Worm (Caenorhabditis elegans) whole organism, young adult: Measurements from ENCODE around the gene ctsa-1.1.

ENCODE experiments used
- C06A6.2 ChIP-seq: fragments of 200-800 bp; sonication (Bioruptor generic); conservative IDR thresholded peaks from 2 replicates; pipeline ENCODE4 v1.3.6; 2022; ENCODE audit warnings: missing genetic modification characterization, missing compliant biosample characterization
- D2030.7 ChIP-seq: fragments of 200-800 bp; sonication (Bioruptor generic); IDR thresholded peaks from 2 replicates; pipeline ENCODE4 v1.3.6; 2022; ENCODE audit warnings: missing genetic modification reagents, missing genetic modification characterization, missing compliant biosample characterization
- F10E7.11 ChIP-seq: sonication (generic microtip); optimal IDR thresholded peaks from 2 replicates; lab custom pipeline; 2017; ENCODE audit warnings: mild to moderate bottlenecking, missing genetic modification characterization, moderate library complexity, missing compliant biosample characterization
- F22D6.2 ChIP-seq: sonication (generic microtip); optimal IDR thresholded peaks from 2 replicates; lab custom pipeline; 2016; ENCODE audit warnings: mild to moderate bottlenecking, missing genetic modification characterization, missing compliant biosample characterization
- F23B12.7 ChIP-seq: sonication (generic microtip); optimal IDR thresholded peaks from 2 replicates; lab custom pipeline; 2017; ENCODE audit warnings: missing genetic modification characterization, mild to moderate bottlenecking, missing compliant biosample characterization, antibody characterized with exemption, moderate library complexity; ENCODE audit not compliant: insufficient read depth
- F37B4.10 ChIP-seq: fragments of 200-800 bp; sonication (Bioruptor generic); IDR thresholded peaks from 2 replicates; pipeline ENCODE4 v1.3.6; 2022; ENCODE audit warnings: missing genetic modification characterization, missing compliant biosample characterization
- F39B2.1 ChIP-seq: fragments of 200-800 bp; sonication (Bioruptor generic); IDR thresholded peaks from 2 replicates; pipeline ENCODE4 v1.3.6; 2022; ENCODE audit warnings: missing genetic modification reagents, missing genetic modification characterization, missing compliant biosample characterization
- F57A8.1 ChIP-seq: fragments of 200-800 bp; sonication (Bioruptor generic); optimal IDR thresholded peaks from 2 replicates; lab custom pipeline; 2018; ENCODE audit warnings: mild to moderate bottlenecking, missing genetic modification characterization, moderate library complexity, missing compliant biosample characterization
- F57C9.4 ChIP-seq: sonication (generic microtip); optimal IDR thresholded peaks from 2 replicates; lab custom pipeline; 2017; ENCODE audit warnings: mild to moderate bottlenecking, missing genetic modification characterization, missing compliant biosample characterization
- K12H6.12 ChIP-seq: fragments of 200-800 bp; sonication (Bioruptor generic); optimal IDR thresholded peaks from 2 replicates; lab custom pipeline; 2018; ENCODE audit warnings: mild to moderate bottlenecking, missing genetic modification characterization, missing compliant biosample characterization
- T07F8.4 ChIP-seq: sonication (generic microtip); optimal IDR thresholded peaks from 2 replicates; lab custom pipeline; 2016; ENCODE audit warnings: mild to moderate bottlenecking, missing genetic modification characterization, moderate library complexity, missing compliant biosample characterization
- Y53G8AR.9 ChIP-seq: fragments of 200-800 bp; sonication (Bioruptor generic); conservative IDR thresholded peaks from 2 replicates; pipeline ENCODE4 v1.3.6; 2022; ENCODE audit warnings: missing genetic modification reagents, missing genetic modification characterization, missing compliant biosample characterization
- Y56A3A.18 ChIP-seq: fragments of 200-800 bp; sonication (Bioruptor generic); IDR thresholded peaks from 2 replicates; pipeline ENCODE4 v1.3.6; 2022; ENCODE audit warnings: missing genetic modification reagents, missing genetic modification characterization, missing compliant biosample characterization
- Y95B8A.8 ChIP-seq: fragments of 200-800 bp; sonication (Bioruptor generic); IDR thresholded peaks from 2 replicates; pipeline ENCODE4 v1.3.6; 2022; ENCODE audit warnings: missing genetic modification reagents, missing genetic modification characterization, missing compliant biosample characterization
- ZK185.1 ChIP-seq: sonication (generic microtip); optimal IDR thresholded peaks from 2 replicates; lab custom pipeline; 2016; ENCODE audit warnings: mild to moderate bottlenecking, missing genetic modification characterization, missing compliant biosample characterization; ENCODE audit not compliant: poor library complexity, severe bottlenecking
- akir-1 ChIP-seq: fragments of 200-800 bp; sonication (Bioruptor generic); optimal IDR thresholded peaks from 2 replicates; lab custom pipeline; 2018; ENCODE audit warnings: mild to moderate bottlenecking, missing genetic modification characterization, moderate library complexity, missing compliant biosample characterization
- ama-1 ChIP-seq, 3 experiments: fragments of 150-350 bp in 1 of 3; sonication (generic microtip) in 2 of 3; optimal IDR thresholded peaks; 2 replicates each; lab custom pipeline; 2014 to 2018; ENCODE audit warnings: missing biosample characterization in 2 of 3, missing genetic modification characterization in 2 of 3, missing genetic modification reagents in 2 of 3
- attf-3 ChIP-seq: fragments of 200-800 bp; sonication (Bioruptor generic); conservative IDR thresholded peaks from 2 replicates; pipeline ENCODE4 v1.3.6; 2022; ENCODE audit warnings: missing genetic modification reagents, missing genetic modification characterization, missing compliant biosample characterization
- cebp-1 ChIP-seq, 2 experiments: fragments of 200-800 bp in 1 of 2; sonication (Bioruptor generic) in 1 of 2; sonication (generic microtip) in 1 of 2; IDR thresholded peaks in 1 of 2; optimal IDR thresholded peaks in 1 of 2; 2 replicates each; pipeline versions ENCODE4 v1.3.6 to Lab custom; 2017 to 2022; ENCODE audit warnings: missing compliant biosample characterization in 2 of 2, missing genetic modification characterization in 2 of 2, mild to moderate bottlenecking in 1 of 2, missing genetic modification reagents in 1 of 2, moderate library complexity in 1 of 2
- ceh-27 ChIP-seq: fragments of 200-800 bp; sonication (Bioruptor generic); optimal IDR thresholded peaks from 2 replicates; lab custom pipeline; 2018; ENCODE audit warnings: mild to moderate bottlenecking, missing genetic modification characterization, moderate library complexity, missing compliant biosample characterization
- efl-1 ChIP-seq: fragments of 150-350 bp; optimal IDR thresholded peaks from 2 replicates; lab custom pipeline; 2014; ENCODE audit warnings: missing biosample characterization, missing genetic modification reagents, missing genetic modification characterization
- egrh-3 ChIP-seq: fragments of 200-800 bp; sonication (Bioruptor generic); IDR thresholded peaks from 2 replicates; pipeline ENCODE4 v1.3.6; 2022; ENCODE audit warnings: missing genetic modification reagents, missing genetic modification characterization, missing compliant biosample characterization
- ets-4 ChIP-seq: fragments of 200-800 bp; sonication (Bioruptor generic); optimal IDR thresholded peaks from 2 replicates; lab custom pipeline; 2018; ENCODE audit warnings: mild to moderate bottlenecking, missing genetic modification characterization, missing compliant biosample characterization
- hsf-1 ChIP-seq: fragments of 200-800 bp; sonication (Bioruptor generic); IDR thresholded peaks from 2 replicates; pipeline ENCODE4 v1.3.6; 2022; ENCODE audit warnings: missing genetic modification reagents, missing genetic modification characterization, missing compliant biosample characterization
- lin-26 ChIP-seq: fragments of 200-800 bp; sonication (Bioruptor generic); IDR thresholded peaks from 2 replicates; pipeline ENCODE4 v1.3.6; 2022; ENCODE audit warnings: missing genetic modification reagents, missing genetic modification characterization, missing compliant biosample characterization
- lsl-1 ChIP-seq: fragments of 200-800 bp; sonication (Bioruptor generic); optimal IDR thresholded peaks from 2 replicates; lab custom pipeline; 2018; ENCODE audit warnings: mild to moderate bottlenecking, missing genetic modification characterization, moderate library complexity, missing compliant biosample characterization
- lsy-27 ChIP-seq: sonication (generic microtip); optimal IDR thresholded peaks from 2 replicates; lab custom pipeline; 2017; ENCODE audit warnings: missing genetic modification characterization, mild to moderate bottlenecking, missing compliant biosample characterization, antibody characterized with exemption, missing genotype, borderline replicate concordance; ENCODE audit not compliant: insufficient read depth
- madf-10 ChIP-seq: sonication (generic microtip); optimal IDR thresholded peaks from 2 replicates; lab custom pipeline; 2016; ENCODE audit warnings: mild to moderate bottlenecking, missing genetic modification characterization, missing compliant biosample characterization
- mel-28 ChIP-seq: sonication (generic microtip); optimal IDR thresholded peaks from 2 replicates; lab custom pipeline; 2016; ENCODE audit warnings: borderline replicate concordance, mild to moderate bottlenecking, missing genetic modification characterization, missing compliant biosample characterization
- mes-4 ChIP-seq: sonication (generic microtip); optimal IDR thresholded peaks from 2 replicates; lab custom pipeline; 2016; ENCODE audit warnings: missing genotype, missing genetic modification characterization, missing compliant biosample characterization
- mxl-1 ChIP-seq: sonication (generic microtip); optimal IDR thresholded peaks from 2 replicates; lab custom pipeline; 2016; ENCODE audit warnings: missing genetic modification characterization, missing compliant biosample characterization
- nfya-1 ChIP-seq: sonication (generic microtip); optimal IDR thresholded peaks from 2 replicates; lab custom pipeline; 2017; ENCODE audit warnings: antibody characterized with exemption, missing compliant biosample characterization, missing genetic modification characterization, borderline replicate concordance; ENCODE audit not compliant: insufficient read depth
- nhr-90 ChIP-seq: sonication (generic microtip); optimal IDR thresholded peaks from 2 replicates; lab custom pipeline; 2016; ENCODE audit warnings: missing genotype, mild to moderate bottlenecking, missing genetic modification characterization, missing compliant biosample characterization
- pbrm-1 ChIP-seq: fragments of 200-800 bp; sonication (Bioruptor generic); IDR thresholded peaks from 2 replicates; pipeline ENCODE4 v1.3.6; 2022; ENCODE audit warnings: missing genetic modification reagents, missing genetic modification characterization, missing compliant biosample characterization
- rcor-1 ChIP-seq: fragments of 200-800 bp; sonication (Bioruptor generic); IDR thresholded peaks from 2 replicates; pipeline ENCODE4 v1.3.6; 2022; ENCODE audit warnings: missing genetic modification reagents, missing genetic modification characterization, missing compliant biosample characterization
- snpc-1.3 ChIP-seq: sonication (generic microtip); optimal IDR thresholded peaks from 2 replicates; lab custom pipeline; 2017; ENCODE audit warnings: missing genetic modification characterization, mild to moderate bottlenecking, missing compliant biosample characterization, antibody characterized with exemption, moderate library complexity, missing genotype, missing genetic modification reagents; ENCODE audit not compliant: insufficient read depth
- snpc-3.4 ChIP-seq: sonication (generic microtip); optimal IDR thresholded peaks from 2 replicates; lab custom pipeline; 2017; ENCODE audit warnings: missing genetic modification characterization, mild to moderate bottlenecking, missing compliant biosample characterization, antibody characterized with exemption, moderate library complexity, missing genotype, missing genetic modification reagents
- somi-1 ChIP-seq: fragments of 200-800 bp; sonication (Bioruptor generic); optimal IDR thresholded peaks from 2 replicates; lab custom pipeline; 2018; ENCODE audit warnings: mild to moderate bottlenecking, missing genetic modification characterization, missing compliant biosample characterization
- sptf-2 ChIP-seq: fragments of 200-800 bp; sonication (Bioruptor generic); optimal IDR thresholded peaks from 2 replicates; lab custom pipeline; 2018; ENCODE audit warnings: mild to moderate bottlenecking, missing genetic modification characterization, missing compliant biosample characterization
- tbx-9 ChIP-seq: sonication (generic microtip); optimal IDR thresholded peaks from 2 replicates; lab custom pipeline; 2016; ENCODE audit warnings: borderline replicate concordance, missing genetic modification characterization, inconsistent platforms, missing compliant biosample characterization
- tlf-1 ChIP-seq: fragments of 200-800 bp; sonication (Bioruptor generic); optimal IDR thresholded peaks from 2 replicates; lab custom pipeline; 2018; ENCODE audit warnings: mild to moderate bottlenecking, missing genetic modification characterization, missing compliant biosample characterization
- unc-130 ChIP-seq: sonication (generic microtip); optimal IDR thresholded peaks from 2 replicates; lab custom pipeline; 2016; ENCODE audit warnings: missing genetic modification reagents, missing genetic modification characterization, missing compliant biosample characterization
- zim-3 ChIP-seq: sonication (generic microtip); optimal IDR thresholded peaks from 2 replicates; lab custom pipeline; 2017; ENCODE audit warnings: mild to moderate bottlenecking, missing genetic modification characterization, moderate library complexity, missing compliant biosample characterization
- ztf-18 ChIP-seq: sonication (generic microtip); optimal IDR thresholded peaks from 2 replicates; lab custom pipeline; 2016; ENCODE audit warnings: missing genotype, mild to moderate bottlenecking, missing genetic modification characterization, missing compliant biosample characterization
- ztf-28 ChIP-seq: fragments of 200-800 bp; sonication (Bioruptor generic); IDR thresholded peaks from 2 replicates; pipeline ENCODE4 v1.3.6; 2022; ENCODE audit warnings: missing genetic modification reagents, missing genetic modification characterization, missing compliant biosample characterization
- ztf-6 ChIP-seq: fragments of 200-800 bp; sonication (Bioruptor generic); IDR thresholded peaks from 2 replicates; pipeline ENCODE4 v1.3.6; 2022; ENCODE audit warnings: missing genetic modification reagents, missing genetic modification characterization, missing compliant biosample characterization

Gene ctsa-1.1

DNA sequence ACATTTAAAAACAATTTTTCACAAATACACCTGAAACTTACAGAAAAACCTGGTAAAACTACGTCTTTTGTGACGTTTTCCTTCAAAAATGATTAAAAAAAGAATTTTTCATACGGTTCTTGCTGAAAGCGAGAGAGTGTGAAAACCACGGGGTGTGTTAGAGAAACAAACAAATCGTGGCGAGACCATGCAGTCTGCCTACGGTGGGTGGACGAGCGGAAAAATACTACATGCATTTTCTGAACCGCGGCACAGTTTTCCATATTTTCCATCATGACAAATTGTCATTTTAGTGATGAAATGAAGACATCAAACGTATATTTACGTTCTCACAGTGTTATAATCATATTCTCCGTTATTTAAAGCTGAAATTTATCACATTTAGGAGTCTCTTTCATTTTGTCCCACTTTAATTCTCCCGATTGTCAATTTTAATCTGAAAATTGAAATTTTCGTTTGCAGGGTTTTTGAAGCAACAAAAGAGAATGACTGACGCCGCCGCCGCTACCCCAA is 31.0 kb upstream of the ctsa-1.1 start, which contains the start of the genes F10G7.9 and tsn-1 (continued):
- TF ChIP-seq K12H6.12 (tag; lab: Kevin White, UChicago) (no peak), F39B2.1 (GFP tag; lab: Robert Waterston, UW) (no peak), attf-3 (no peak), madf-10 (tag; lab: Kevin White, UChicago) (no peak), zim-3 (tag; lab: Kevin White, UChicago) (no peak), lsl-1 (peak; percentile 86), tbx-9 (tag; lab: Kevin White, UChicago) (no peak), somi-1 (GFP tag; lab: Kevin White, UChicago) (no peak), ama-1 (optimal IDR thresholded peaks at IDR 0.05; lab: Kevin White, UChicago) (no peak), ama-1 (GFP tag; optimal IDR thresholded peaks at IDR 0.05; lab: Kevin White, UChicago) (no peak), ztf-18 (no peak), tlf-1 (GFP tag; lab: Kevin White, UChicago) (no peak), nfya-1 (tag; lab: Kevin White, UChicago) (no peak), ztf-28 (GFP tag; lab: Robert Waterston, UW) (no peak), ztf-6 (GFP tag; lab: Robert Waterston, UW) (no peak), nhr-90 (no peak), snpc-3.4 (tag; lab: Kevin White, UChicago) (peak; percentile 74), ZK185.1 (tag; lab: Kevin White, UChicago) (peak; percentile 16), ets-4 (GFP tag; lab: Kevin White, UChicago) (no peak), Y95B8A.8 (no peak), ceh-27 (GFP tag; lab: Kevin White, UChicago) (no peak), Y53G8AR.9 (no peak), mes-4 (tag; lab: Kevin White, UChicago) (no peak), C06A6.2 (no peak), mxl-1 (tag; lab: Kevin White, UChicago) (no peak), snpc-1.3 (tag; lab: Kevin White, UChicago) (peak; percentile 47), lsy-27 (no peak), unc-130 (GFP tag; lab: Kevin White, UChicago) (no peak), pbrm-1 (GFP tag; lab: Robert Waterston, UW) (peak; percentile 25; the same call in 1 of the 2 replicates), F57C9.4 (tag; lab: Kevin White, UChicago) (no peak), D2030.7 (GFP tag; lab: Robert Waterston, UW) (peak; percentile 41; the same call in 1 of the 2 replicates), rcor-1 (GFP tag; lab: Robert Waterston, UW) (no peak), F37B4.10 (no peak), hsf-1 (GFP tag; lab: Robert Waterston, UW) (no peak), cebp-1 (GFP tag; IDR thresholded peaks at IDR 0.05; lab: Robert Waterston, UW) (no peak), cebp-1 (tag; optimal IDR thresholded peaks at IDR 0.05; lab: Kevin White, UChicago) (peak; percentile 38), Y56A3A.18 (GFP tag; lab: Robert Waterston, UW) (no peak), egrh-3 (GFP tag; lab: Robert Waterston, UW) (no peak), F10E7.11 (no peak), sptf-2 (GFP tag; lab: Kevin White, UChicago) (no peak), F23B12.7 (tag; lab: Kevin White, UChicago) (peak; percentile 29), mel-28 (tag; lab: Kevin White, UChicago) (no peak), F22D6.2 (no peak), lin-26 (GFP tag; lab: Robert Waterston, UW) (no peak), T07F8.4 (tag; lab: Kevin White, UChicago) (no peak), F57A8.1 (GFP tag; lab: Kevin White, UChicago) (no peak), efl-1 (GFP tag; lab: Kevin White, UChicago) (peak; percentile 40), akir-1 (no peak)
